Worm (Caenorhabditis elegans): ENCODE measurements around the gene K06A4.2.

K06A4.2 gene

DNA sequence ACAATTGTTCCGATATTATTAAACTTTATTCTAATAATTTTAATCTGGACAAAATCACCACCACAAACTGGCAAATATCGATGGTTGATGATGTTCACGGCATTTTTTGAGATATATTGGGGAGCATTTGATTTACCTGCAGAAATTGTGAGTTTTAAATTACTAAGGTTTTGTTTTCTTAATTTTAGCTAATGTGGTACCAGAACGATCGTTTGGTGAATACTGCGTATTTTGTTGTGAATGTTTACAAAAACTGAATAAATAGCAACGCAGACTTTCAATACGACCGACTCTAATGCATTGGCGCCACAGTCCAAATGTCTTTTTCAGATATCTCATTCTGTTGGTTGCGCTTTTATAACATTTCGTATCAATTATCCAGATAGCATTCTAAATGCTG is 37.7 kb downstream of the K06A4.2 start:
- TF ChIP-seq unc-62 (GFP tag; optimal IDR thresholded peaks at IDR 0.05) = no peak

DNA sequence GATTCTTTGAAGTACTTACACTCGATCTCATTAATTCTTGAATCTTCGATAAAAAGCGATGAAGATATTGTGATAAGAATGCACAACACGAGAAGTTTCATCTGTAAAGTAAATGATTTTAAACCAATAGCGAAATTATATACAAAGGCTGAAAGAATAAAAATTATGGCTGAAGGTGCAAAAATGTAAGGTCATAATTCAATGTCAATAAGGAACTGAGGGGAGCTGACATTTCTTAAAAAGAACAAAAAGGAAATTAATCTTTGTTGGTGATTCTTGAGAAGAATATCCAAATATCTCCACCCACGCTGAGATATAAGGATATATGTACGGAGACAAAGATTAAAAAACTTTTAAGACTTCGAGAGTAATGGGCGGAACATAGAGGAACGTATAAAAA is 40.1 kb downstream of the K06A4.2 start, which contains the start of gene C50F4.9:
Gene C50F4.9 (minus strand): TSS at position 101 of the 400 bp plus-strand sequence.
- TF ChIP-seq unc-62 (GFP tag; optimal IDR thresholded peaks at IDR 0.05) = no peak

DNA sequence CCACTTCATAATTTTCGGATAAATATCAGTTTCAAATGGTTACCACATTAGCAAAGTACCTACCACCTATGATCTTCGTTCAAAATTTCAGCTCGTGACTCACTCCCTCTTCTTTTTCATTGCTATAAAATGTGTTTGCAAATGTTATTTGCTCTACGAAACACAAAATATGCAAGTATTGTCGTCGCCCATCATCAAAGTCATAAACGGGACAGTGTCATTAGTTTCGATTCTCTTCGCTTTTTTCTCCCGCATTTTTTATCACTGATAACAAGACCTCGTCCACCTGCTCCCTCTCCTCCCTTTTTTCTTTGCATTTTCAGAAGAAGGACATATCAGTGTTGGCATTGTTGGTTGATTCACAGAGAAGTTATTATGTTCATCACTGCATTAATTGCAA is 42.5 kb downstream of the K06A4.2 start, which contains the start of gene C50F4.1:
Gene C50F4.1 (plus strand): TSS at position 324 of the 400 bp plus-strand sequence.
- TF ChIP-seq unc-62 (GFP tag; optimal IDR thresholded peaks at IDR 0.05) = no peak

DNA sequence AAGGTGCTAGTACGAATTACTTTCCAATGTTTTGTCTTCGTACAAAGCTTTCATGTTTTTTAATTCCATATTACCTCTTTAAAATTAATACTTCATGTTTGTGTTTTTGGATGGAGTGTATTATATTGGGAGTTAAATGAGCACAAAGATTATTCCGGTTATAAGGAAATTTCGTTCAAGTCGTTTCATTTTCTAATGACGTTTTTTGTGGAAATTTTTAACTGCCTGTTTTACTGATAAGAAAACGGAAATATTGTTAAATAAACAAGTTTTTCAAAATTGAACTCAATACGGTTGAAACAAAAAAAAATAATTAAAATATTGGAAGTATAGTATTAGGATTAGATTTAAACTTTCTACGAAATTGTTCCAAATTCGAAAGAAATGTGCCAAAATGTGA is 43.3 kb downstream of the K06A4.2 start:
- no peak for TF ChIP-seq unc-62 (GFP tag; optimal IDR thresholded peaks at IDR 0.05)

DNA sequence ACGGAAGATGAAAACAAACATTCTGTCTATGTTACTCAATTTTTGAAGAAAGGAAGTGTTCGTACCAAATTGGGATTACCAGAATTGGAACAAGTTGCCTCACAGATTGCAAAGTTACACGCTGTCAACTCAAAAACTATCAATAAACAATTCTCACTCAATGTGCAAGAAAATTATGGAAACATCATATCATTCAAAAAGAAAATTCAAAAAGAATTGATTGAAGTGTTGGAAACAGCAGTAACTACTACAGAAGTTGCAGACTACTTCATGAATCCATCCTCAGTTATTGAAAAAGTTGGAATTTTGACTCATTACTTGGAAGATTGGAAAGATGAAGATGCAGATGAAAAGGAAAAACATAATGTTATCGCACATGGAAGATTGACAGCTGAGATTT is 44.0 kb downstream of the K06A4.2 start:
- TF ChIP-seq unc-62 (GFP tag; optimal IDR thresholded peaks at IDR 0.05) = no peak

DNA sequence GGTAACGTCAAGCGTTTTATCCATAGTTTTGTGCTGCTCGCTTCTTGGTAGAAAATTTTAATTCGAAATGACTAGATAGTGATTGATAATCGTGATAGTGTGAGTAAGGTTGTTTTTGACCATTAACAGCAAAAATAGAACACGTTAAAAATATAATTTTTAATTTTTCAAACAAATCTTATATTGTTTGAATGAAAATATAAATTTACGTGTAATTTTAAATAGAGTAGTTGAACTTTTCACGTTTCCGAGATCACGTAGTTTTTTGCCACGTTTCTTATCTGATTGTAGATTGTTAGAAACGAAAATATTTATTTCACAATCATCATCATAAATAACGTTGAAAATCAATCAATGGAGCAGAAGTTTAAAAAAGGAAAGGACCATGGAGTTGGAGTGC is 47.5 kb downstream of the K06A4.2 start, which contains the start of the genes C50F4.10 and pfk-1.2:
Gene C50F4.10 (minus strand): TSS at position 101 of the 400 bp plus-strand sequence.
Gene pfk-1.2 (plus strand): TSS at position 325 of the 400 bp plus-strand sequence.
- TF ChIP-seq unc-62 (GFP tag; optimal IDR thresholded peaks at IDR 0.05) = no peak

DNA sequence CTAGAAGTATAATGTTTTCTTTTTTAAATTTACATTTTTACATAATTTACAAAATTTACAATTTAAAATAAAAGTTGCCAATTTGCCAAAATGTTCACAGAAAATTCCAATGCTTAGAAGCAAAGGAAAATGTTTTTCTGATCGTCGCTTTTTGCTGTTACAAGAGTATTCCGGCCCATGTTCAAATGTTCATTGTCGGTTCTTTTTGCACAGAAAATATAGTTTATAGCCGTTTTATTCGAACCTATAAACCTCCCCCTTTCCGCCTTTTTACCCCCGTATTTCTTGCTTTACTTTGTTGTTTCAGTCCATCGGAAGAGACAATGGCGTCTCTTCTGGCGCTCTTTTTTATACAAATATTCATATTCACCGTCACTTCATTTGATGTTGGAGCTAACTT is 50.6 kb downstream of the K06A4.2 start, which contains the start of gene tag-329:
Gene tag-329 (plus strand): TSS at position 301 of the 400 bp plus-strand sequence.
- no peak for TF ChIP-seq unc-62 (GFP tag; optimal IDR thresholded peaks at IDR 0.05)

DNA sequence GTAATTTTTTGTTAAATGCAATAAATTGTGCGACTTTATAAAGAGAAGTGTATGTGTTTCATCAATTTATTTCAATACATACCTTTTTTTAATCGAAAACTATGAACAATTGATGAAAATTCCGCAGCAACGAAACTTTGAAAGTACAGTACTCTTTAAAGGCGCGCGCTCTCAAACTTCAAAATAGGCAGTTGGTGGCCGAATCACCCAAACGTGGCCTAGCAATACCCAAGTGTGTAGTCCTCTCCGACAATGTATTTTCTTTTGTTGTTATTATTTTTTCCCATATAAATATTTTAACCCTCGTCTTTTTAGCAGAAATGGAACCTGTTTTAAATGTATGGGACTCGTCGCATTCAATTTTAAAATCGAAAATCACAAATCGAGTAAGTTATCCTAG is 52.5 kb downstream of the K06A4.2 start, which contains the start of gene C50F4.4:
Gene C50F4.4 (plus strand): TSS at position 267 of the 400 bp plus-strand sequence.
- TF ChIP-seq unc-62 (GFP tag; optimal IDR thresholded peaks at IDR 0.05) = no peak
